Fruit fly (Drosophila melanogaster): ENCODE measurements around the gene CG13318.

Gene CG13318

dm6 chr3R:8787538-8788282 is 15.2 kb upstream of the CG13318 start (continued):
- TF ChIP-seq CG15073 (GFP tag; optimal IDR thresholded peaks at IDR 0.05) (no peak), Hr78 (GFP tag; optimal IDR thresholded peaks at IDR 0.05) (no peak), CG33213 (GFP tag; optimal IDR thresholded peaks at IDR 0.05) (no peak), Ssrp (tag; optimal IDR thresholded peaks at IDR 0.05) (no peak), CG1024 (GFP tag; IDR thresholded peaks at IDR 0.05) (no peak), esg (GFP tag; conservative IDR thresholded peaks at IDR 0.05) (no peak), bowl (GFP tag; IDR thresholded peaks at IDR 0.05) (no peak), Blimp-1 (GFP tag; optimal IDR thresholded peaks at IDR 0.05) (peak; percentile 64), Hr39 (optimal IDR thresholded peaks at IDR 0.05) (no peak), Asciz (GFP tag; optimal IDR thresholded peaks at IDR 0.05) (peak; percentile 9), CG5953 (GFP tag; IDR thresholded peaks at IDR 0.05) (no peak), CG18262 (tag; optimal IDR thresholded peaks at IDR 0.05) (peak; percentile 25), jing (GFP tag; optimal IDR thresholded peaks at IDR 0.05) (no peak), stwl (tag; optimal IDR thresholded peaks at IDR 0.05) (no peak), CG30403 (GFP tag; optimal IDR thresholded peaks at IDR 0.05) (no peak), Rx (GFP tag; IDR thresholded peaks at IDR 0.05) (no peak), CG15269 (tag; optimal IDR thresholded peaks at IDR 0.05) (no peak), pb (GFP tag; optimal IDR thresholded peaks at IDR 0.05) (no peak), amos (GFP tag; IDR thresholded peaks at IDR 0.05; ENCODE audit: partially characterized antibody) (no peak), trh (GFP tag; optimal IDR thresholded peaks at IDR 0.05) (no peak), CG5180 (GFP tag; optimal IDR thresholded peaks at IDR 0.05) (no peak), en (GFP tag; optimal IDR thresholded peaks at IDR 0.05) (no peak), wor (GFP tag; IDR thresholded peaks at IDR 0.05) (no peak), H15 (GFP tag; IDR thresholded peaks at IDR 0.05) (no peak), nerfin-1 (tag; optimal IDR thresholded peaks at IDR 0.05) (no peak), danr (GFP tag; IDR thresholded peaks at IDR 0.05) (no peak), cad (GFP tag; optimal IDR thresholded peaks at IDR 0.05) (no peak), Hey (tag; optimal IDR thresholded peaks at IDR 0.05) (no peak), slp2 (GFP tag; optimal IDR thresholded peaks at IDR 0.05) (no peak), GATAe (GFP tag; conservative IDR thresholded peaks at IDR 0.05) (no peak), gt (GFP tag; IDR thresholded peaks at IDR 0.05) (no peak), CG7963 (GFP tag; IDR thresholded peaks at IDR 0.05; ENCODE audit: partially characterized antibody) (no peak), zen (tag; optimal IDR thresholded peaks at IDR 0.05) (no peak), sima (GFP tag; optimal IDR thresholded peaks at IDR 0.05) (no peak), dmrt99B (tag; optimal IDR thresholded peaks at IDR 0.05) (peak; percentile 30), Oaz (GFP tag; IDR thresholded peaks at IDR 0.05) (no peak), CG2712 (tag; optimal IDR thresholded peaks at IDR 0.05) (no peak), CG34422 (GFP tag; IDR thresholded peaks at IDR 0.05) (no peak), HHEX (GFP tag; optimal IDR thresholded peaks at IDR 0.05) (no peak), CG11247 (GFP tag; IDR thresholded peaks at IDR 0.05) (no peak), Neu2 (GFP tag; optimal IDR thresholded peaks at IDR 0.05; ENCODE audit: borderline replicate concordance) (no peak), Meics (GFP tag; optimal IDR thresholded peaks at IDR 0.05) (no peak), CG17385 (GFP tag; optimal IDR thresholded peaks at IDR 0.05) (no peak), CG2875 (GFP tag; optimal IDR thresholded peaks at IDR 0.05) (no peak), CG10431 (GFP tag; optimal IDR thresholded peaks at IDR 0.05) (no peak), Fer1 (GFP tag; optimal IDR thresholded peaks at IDR 0.05) (no peak), CG2199 (GFP tag; IDR thresholded peaks at IDR 0.05) (no peak), ato (GFP tag; IDR thresholded peaks at IDR 0.05; ENCODE audit: partially characterized antibody) (no peak), CG31365 (tag; optimal IDR thresholded peaks at IDR 0.05) (no peak), CG6654 (GFP tag; optimal IDR thresholded peaks at IDR 0.05) (no peak)

Measured in whole organism, embryonic.